Fruit fly (Drosophila melanogaster): ENCODE data around the gene slmb.
A peak's percentile ranks its signal among the peaks of the same experiment; 100 is the strongest.

DNA sequence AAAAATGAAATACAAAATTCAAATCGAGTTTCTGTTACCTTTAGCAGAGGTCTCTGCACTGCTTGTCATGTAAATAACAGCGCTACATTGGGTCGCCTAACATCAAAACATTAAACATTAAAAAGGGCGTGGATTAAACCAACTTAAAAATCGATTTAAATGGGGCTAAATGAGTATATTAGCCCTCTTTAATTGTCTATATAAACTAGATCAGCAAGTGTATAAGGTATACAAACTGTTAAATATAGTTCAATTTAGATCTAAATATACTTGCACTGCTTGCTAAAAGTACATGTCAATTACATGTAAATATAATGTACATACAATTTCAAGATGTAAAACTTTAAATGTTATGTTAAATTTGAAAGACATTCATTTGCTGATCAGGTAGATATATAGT, 57.5 kb downstream of the slmb start:
- TF ChIP-seq Pif1B (GFP tag; optimal IDR thresholded peaks at IDR 0.05) (no peak), Snoo (tag; optimal IDR thresholded peaks at IDR 0.05) (no peak), D1 (tag; optimal IDR thresholded peaks at IDR 0.05) (peak; percentile 58), rn (GFP tag; IDR thresholded peaks at IDR 0.05) (no peak), CG34367 (tag; optimal IDR thresholded peaks at IDR 0.05) (no peak)

Measured in whole organism, pupa.